Worm (Caenorhabditis elegans) whole organism, L4 larva: Measurements from ENCODE around the gene K10C2.6.

Experiments
- F10B5.3 ChIP-seq: sonication (generic microtip); optimal IDR thresholded peaks from 2 replicates; lab custom pipeline; 2016; ENCODE audit warnings: mild to moderate bottlenecking, missing genetic modification characterization, missing compliant biosample characterization
- F49E8.2 ChIP-seq: sonication (generic microtip); optimal IDR thresholded peaks from 2 replicates; lab custom pipeline; 2016; ENCODE audit warnings: missing compliant biosample characterization, mild to moderate bottlenecking, missing genetic modification characterization, borderline replicate concordance
- R02D3.7 ChIP-seq: fragments of 150-350 bp; sonication (generic microtip); optimal IDR thresholded peaks from 3 replicates; lab custom pipeline; 2014; ENCODE audit warnings: missing biosample characterization, missing genetic modification characterization
- T20F7.1 ChIP-seq: fragments of 200-800 bp; sonication (Bioruptor generic); optimal IDR thresholded peaks from 2 replicates; lab custom pipeline; 2018; ENCODE audit warnings: mild to moderate bottlenecking, missing genetic modification characterization, missing compliant biosample characterization
- Y105C5A.15 ChIP-seq: fragments of 200-800 bp; sonication (Bioruptor generic); IDR thresholded peaks from 2 replicates; pipeline ENCODE4 v1.3.6; 2022; ENCODE audit warnings: missing genetic modification characterization, missing compliant biosample characterization
- ZK546.5 ChIP-seq, 2 experiments: sonication (generic microtip); optimal IDR thresholded peaks; 2 replicates each; lab custom pipeline; 2017; ENCODE audit warnings: missing biosample characterization in 2 of 2, missing genetic modification characterization in 2 of 2
- ama-1 ChIP-seq: fragments of 150-350 bp; optimal IDR thresholded peaks from 2 replicates; lab custom pipeline; 2014; ENCODE audit warnings: inconsistent platforms, mixed read lengths
- attf-4 ChIP-seq: sonication (generic microtip); optimal IDR thresholded peaks from 3 replicates; lab custom pipeline; 2017; ENCODE audit warnings: missing biosample characterization, missing genetic modification characterization
- ceh-20 ChIP-seq: fragments of 200-800 bp; sonication (Bioruptor generic); IDR thresholded peaks from 2 replicates; pipeline ENCODE4 v1.3.6; 2022; ENCODE audit warnings: missing genetic modification reagents, missing genetic modification characterization, missing compliant biosample characterization
- ceh-28 ChIP-seq: fragments of 150-350 bp; optimal IDR thresholded peaks from 2 replicates; lab custom pipeline; 2014; ENCODE audit warnings: missing biosample characterization, missing genetic modification reagents, missing genetic modification characterization
- daf-12 ChIP-seq: fragments of 150-350 bp; optimal IDR thresholded peaks from 2 replicates; lab custom pipeline; 2014; ENCODE audit warnings: missing biosample characterization, missing genetic modification reagents, missing genetic modification characterization
- daf-16 ChIP-seq, 3 experiments: sonication (generic microtip); optimal IDR thresholded peaks; 2 replicates each; lab custom pipeline; 2016 to 2017; ENCODE audit warnings: missing genetic modification characterization in 3 of 3, missing genetic modification reagents in 3 of 3, mild to moderate bottlenecking in 2 of 3, missing compliant biosample characterization in 2 of 3, missing biosample characterization in 1 of 3, moderate library complexity in 1 of 3
- daf-19 ChIP-seq: fragments of 200-800 bp; sonication (Bioruptor generic); conservative IDR thresholded peaks from 2 replicates; pipeline ENCODE4 v1.3.6; 2022; ENCODE audit warnings: missing genetic modification characterization, missing compliant biosample characterization
- daf-8 ChIP-seq: fragments of 200-800 bp; sonication (Bioruptor generic); IDR thresholded peaks from 2 replicates; pipeline ENCODE4 v1.3.6; 2022; ENCODE audit warnings: missing genetic modification characterization, missing compliant biosample characterization
- dmd-6 ChIP-seq: fragments of 200-800 bp; sonication (Bioruptor generic); IDR thresholded peaks from 2 replicates; pipeline ENCODE4 v1.3.6; 2022; ENCODE audit warnings: missing genetic modification reagents, missing genetic modification characterization, missing compliant biosample characterization
- egl-27 ChIP-seq: sonication (generic microtip); optimal IDR thresholded peaks from 3 replicates; lab custom pipeline; 2017; ENCODE audit warnings: missing biosample characterization, missing genetic modification reagents, missing genetic modification characterization
- hif-1 ChIP-seq, 2 experiments: sonication (generic microtip); optimal IDR thresholded peaks; 2 replicates each; lab custom pipeline; 2016 to 2017; ENCODE audit warnings: missing compliant biosample characterization in 2 of 2, missing genetic modification characterization in 2 of 2, missing genetic modification reagents in 2 of 2, missing genotype in 2 of 2, mild to moderate bottlenecking in 1 of 2
- hlh-11 ChIP-seq: fragments of 200-800 bp; sonication (Bioruptor generic); optimal IDR thresholded peaks from 2 replicates; lab custom pipeline; 2018; ENCODE audit warnings: mild to moderate bottlenecking, missing genetic modification characterization, missing compliant biosample characterization
- hlh-30 ChIP-seq: sonication (generic microtip); optimal IDR thresholded peaks from 2 replicates; lab custom pipeline; 2017; ENCODE audit warnings: antibody characterized with exemption, mild to moderate bottlenecking, missing genetic modification characterization, missing compliant biosample characterization; ENCODE audit not compliant: insufficient read depth
- hmg-1.1 ChIP-seq: fragments of 200-800 bp; sonication (Bioruptor generic); IDR thresholded peaks from 2 replicates; pipeline ENCODE4 v1.3.6; 2022; ENCODE audit warnings: missing genetic modification reagents, missing genetic modification characterization, missing compliant biosample characterization
- lim-7 ChIP-seq: fragments of 200-800 bp; sonication (Bioruptor generic); IDR thresholded peaks from 2 replicates; pipeline ENCODE4 v1.3.6; 2022; ENCODE audit warnings: missing genetic modification characterization, missing compliant biosample characterization
- lin-39 ChIP-seq: fragments of 150-350 bp; optimal IDR thresholded peaks from 2 replicates; lab custom pipeline; 2014; ENCODE audit warnings: missing biosample characterization, missing genetic modification reagents, missing genetic modification characterization
- madf-9 ChIP-seq: fragments of 200-800 bp; sonication (Bioruptor generic); conservative IDR thresholded peaks from 2 replicates; pipeline ENCODE4 v1.3.6; 2022; ENCODE audit warnings: missing genetic modification reagents, missing genetic modification characterization, missing compliant biosample characterization
- mdl-1 ChIP-seq, 2 experiments: fragments of 150-350 bp in 1 of 2; sonication (generic microtip) in 1 of 2; optimal IDR thresholded peaks; 2 replicates each; lab custom pipeline; 2014 to 2017; ENCODE audit warnings: missing biosample characterization in 2 of 2, missing genetic modification characterization in 2 of 2
- mdt-29 ChIP-seq: fragments of 200-800 bp; sonication (Bioruptor generic); IDR thresholded peaks from 2 replicates; pipeline ENCODE4 v1.3.6; 2022; ENCODE audit warnings: missing genetic modification reagents, missing genetic modification characterization, missing compliant biosample characterization
- mep-1 ChIP-seq: fragments of 150-350 bp; sonication (generic microtip); optimal IDR thresholded peaks from 3 replicates; lab custom pipeline; 2014; ENCODE audit warnings: missing biosample characterization, missing genetic modification characterization
- mxl-2 ChIP-seq: fragments of 200-800 bp; sonication (Bioruptor generic); conservative IDR thresholded peaks from 2 replicates; pipeline ENCODE4 v1.3.6; 2022; ENCODE audit warnings: missing genetic modification reagents, missing genetic modification characterization, missing compliant biosample characterization
- nhr-10 ChIP-seq: fragments of 150-350 bp; optimal IDR thresholded peaks from 2 replicates; lab custom pipeline; 2014; ENCODE audit warnings: missing biosample characterization, missing genetic modification characterization
- nhr-25 ChIP-seq: sonication (generic microtip); optimal IDR thresholded peaks from 2 replicates; lab custom pipeline; 2017; ENCODE audit warnings: missing genetic modification characterization, mild to moderate bottlenecking, missing compliant biosample characterization, antibody characterized with exemption, moderate library complexity, borderline replicate concordance; ENCODE audit not compliant: insufficient read depth
- nhr-28 ChIP-seq: fragments of 150-350 bp; optimal IDR thresholded peaks from 2 replicates; lab custom pipeline; 2014; ENCODE audit warnings: missing biosample characterization, missing genetic modification characterization
- nhr-42 ChIP-seq: fragments of 200-800 bp; sonication (Bioruptor generic); IDR thresholded peaks from 2 replicates; pipeline ENCODE4 v1.3.6; 2022; ENCODE audit warnings: missing genetic modification characterization, missing compliant biosample characterization
- nhr-48 ChIP-seq: sonication (generic microtip); optimal IDR thresholded peaks from 2 replicates; lab custom pipeline; 2016; ENCODE audit warnings: mild to moderate bottlenecking, missing genetic modification characterization, missing compliant biosample characterization
- nhr-77 ChIP-seq: fragments of 150-350 bp; optimal IDR thresholded peaks from 2 replicates; lab custom pipeline; 2014; ENCODE audit warnings: missing biosample characterization, missing genetic modification characterization
- php-3 ChIP-seq: fragments of 200-800 bp; sonication (Bioruptor generic); IDR thresholded peaks from 2 replicates; pipeline ENCODE4 v1.3.6; 2022; ENCODE audit warnings: missing genetic modification reagents, missing genetic modification characterization, missing compliant biosample characterization
- pqm-1 ChIP-seq: sonication (generic microtip); optimal IDR thresholded peaks from 2 replicates; lab custom pipeline; 2017; ENCODE audit warnings: missing biosample characterization, missing genetic modification characterization
- rbr-2 ChIP-seq: sonication (generic microtip); optimal IDR thresholded peaks from 2 replicates; lab custom pipeline; 2016; ENCODE audit warnings: missing genotype, missing genetic modification characterization, missing compliant biosample characterization
- sdz-12 ChIP-seq: fragments of 200-800 bp; sonication (Bioruptor generic); optimal IDR thresholded peaks from 2 replicates; lab custom pipeline; 2018; ENCODE audit warnings: mild to moderate bottlenecking, missing genetic modification characterization, missing compliant biosample characterization
- set-16 ChIP-seq: fragments of 200-800 bp; sonication (Bioruptor generic); IDR thresholded peaks from 2 replicates; pipeline ENCODE4 v1.3.6; 2022; ENCODE audit warnings: missing genetic modification reagents, missing genetic modification characterization, missing compliant biosample characterization
- skn-1 ChIP-seq: fragments of 150-350 bp; optimal IDR thresholded peaks from 2 replicates; lab custom pipeline; 2014; ENCODE audit warnings: missing biosample characterization, missing genetic modification characterization
- spr-1 ChIP-seq: sonication (generic microtip); optimal IDR thresholded peaks from 2 replicates; lab custom pipeline; 2016; ENCODE audit warnings: mild to moderate bottlenecking, missing genetic modification characterization, missing compliant biosample characterization
- spr-3 ChIP-seq: fragments of 200-800 bp; sonication (Bioruptor generic); optimal IDR thresholded peaks from 2 replicates; lab custom pipeline; 2018; ENCODE audit warnings: mild to moderate bottlenecking, missing genetic modification characterization, missing compliant biosample characterization
- tag-97 ChIP-seq: fragments of 200-800 bp; sonication (Bioruptor generic); IDR thresholded peaks from 2 replicates; pipeline ENCODE4 v1.3.6; 2022; ENCODE audit warnings: missing genetic modification characterization, missing compliant biosample characterization
- tra-1 ChIP-seq: fragments of 200-800 bp; sonication (Bioruptor generic); IDR thresholded peaks from 2 replicates; pipeline ENCODE4 v1.3.6; 2022; ENCODE audit warnings: missing genetic modification reagents, missing genetic modification characterization, missing compliant biosample characterization
- vab-7 ChIP-seq: fragments of 200-800 bp; sonication (Bioruptor generic); IDR thresholded peaks from 2 replicates; pipeline ENCODE4 v1.3.6; 2022; ENCODE audit warnings: missing genetic modification reagents, missing genetic modification characterization, missing compliant biosample characterization
- zfp-2 ChIP-seq: sonication (generic microtip); optimal IDR thresholded peaks from 2 replicates; lab custom pipeline; 2016; ENCODE audit warnings: mild to moderate bottlenecking, missing genetic modification characterization, missing compliant biosample characterization
- zip-11 ChIP-seq: fragments of 200-800 bp; sonication (Bioruptor generic); IDR thresholded peaks from 2 replicates; pipeline ENCODE4 v1.3.6; 2022; ENCODE audit warnings: missing genetic modification characterization, missing compliant biosample characterization
- ztf-11 ChIP-seq: fragments of 150-350 bp; optimal IDR thresholded peaks from 2 replicates; lab custom pipeline; 2014; ENCODE audit warnings: missing biosample characterization, missing genetic modification characterization

K10C2.6 gene

ce11 chrX:6445239-6445638, 6.0 kb upstream of the K10C2.6 start (continued):
- TF ChIP-seq pqm-1 (tag; lab: Kevin White, UChicago) (peak; percentile 28), nhr-48 (no peak), dmd-6 (GFP tag; lab: Robert Waterston, UW) (peak; percentile 51), daf-19 (no peak), attf-4 (no peak), ceh-28 (tag; lab: Kevin White, UChicago) (no peak), T20F7.1 (peak; percentile 5), php-3 (GFP tag; lab: Robert Waterston, UW) (peak; percentile 99), set-16 (GFP tag; lab: Robert Waterston, UW) (no peak), Y105C5A.15 (GFP tag; lab: Robert Waterston, UW) (no peak), sdz-12 (GFP tag; lab: Kevin White, UChicago) (no peak), zfp-2 (tag; lab: Kevin White, UChicago) (no peak), daf-12 (tag; lab: Kevin White, UChicago) (no peak)

DNA sequence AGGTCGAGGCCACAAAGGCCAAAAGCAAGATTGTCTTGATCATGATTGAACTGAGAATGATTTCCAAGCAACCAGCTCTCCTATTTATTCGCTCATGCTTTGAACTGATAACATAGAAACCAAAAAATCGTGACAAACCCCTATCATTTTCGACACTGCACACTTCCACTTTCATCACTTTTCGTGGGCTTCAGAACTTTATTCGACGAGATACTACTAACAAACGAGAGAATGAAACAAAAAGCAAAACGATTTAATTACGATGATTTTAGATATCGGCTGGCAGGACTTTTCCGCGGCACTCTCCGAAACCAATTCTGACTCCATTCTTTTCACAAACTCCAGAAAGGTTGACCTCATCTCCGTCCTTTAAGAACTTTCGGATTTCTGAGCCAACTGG, 4.7 kb upstream of the K10C2.6 start, which contains the start of gene asp-14:
asp-14 (minus strand) TSS at position 101 of the 400 bp plus-strand sequence.
- no peak for TF ChIP-seq nhr-25
- TF ChIP-seq daf-16 (GFP tag; optimal IDR thresholded peaks at IDR 0.05; lab: Kevin White, UChicago), result no peak
- peak; percentile 17 for TF ChIP-seq daf-16 (tag; optimal IDR thresholded peaks at IDR 0.05; lab: Kevin White, UChicago)
- TF ChIP-seq vab-7 (GFP tag; lab: Robert Waterston, UW), result no peak

DNA sequence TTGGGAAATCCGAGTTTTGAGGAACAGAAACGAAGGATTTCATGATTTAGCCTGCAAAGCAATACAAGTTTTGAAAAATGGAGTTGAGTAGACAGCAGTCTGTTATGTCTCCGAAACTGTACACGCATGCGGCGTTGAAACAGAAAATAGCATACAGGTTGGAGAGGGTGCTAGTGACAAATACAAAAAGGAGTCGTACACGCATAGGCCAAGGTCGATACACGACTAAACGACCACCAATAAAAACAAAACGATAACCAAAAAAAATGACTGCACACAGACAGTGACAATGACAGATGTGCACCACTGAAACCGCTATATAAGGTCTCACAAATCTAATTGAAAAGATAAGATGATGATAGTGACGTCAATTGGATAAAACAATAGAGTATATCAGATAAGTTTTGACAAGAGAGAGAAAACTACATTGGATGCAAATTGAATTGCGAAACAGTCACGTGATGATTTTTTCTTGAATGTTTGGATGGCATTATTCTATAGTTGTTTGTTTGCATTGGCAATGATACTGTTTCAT, 2.3 kb upstream of the K10C2.6 start, which contains the start of gene fah-1:
fah-1 (minus strand) TSS at position 51 of the 535 bp plus-strand sequence.
- TF ChIP-seq mep-1 (peak; percentile 70), ama-1 (lab: Kevin White, UChicago) (no peak), F10B5.3 (no peak), mxl-2 (GFP tag; lab: Robert Waterston, UW) (no peak), hif-1 (tag; optimal IDR thresholded peaks at IDR 0.05; lab: Kevin White, UChicago) (no peak), nhr-42 (GFP tag; lab: Robert Waterston, UW) (no peak), spr-1 (no peak), nhr-10 (tag; lab: Kevin White, UChicago) (no peak), mdl-1 (tag; optimal IDR thresholded peaks at IDR 0.05; lab: Kevin White, UChicago) (peak in 1 of 2 experiments; percentile 57), daf-8 (no peak), lin-39 (tag; lab: Kevin White, UChicago) (no peak), R02D3.7 (tag; lab: Kevin White, UChicago) (no peak), rbr-2 (tag; lab: Kevin White, UChicago) (no peak), hmg-1.1 (GFP tag; lab: Robert Waterston, UW) (no peak), spr-3 (GFP tag; lab: Kevin White, UChicago) (no peak), nhr-28 (peak; percentile 22), set-16 (GFP tag; lab: Robert Waterston, UW) (no peak), ceh-28 (tag; lab: Kevin White, UChicago) (no peak), ztf-11 (no peak), nhr-77 (tag; lab: Kevin White, UChicago) (peak; percentile 31), F49E8.2 (no peak), ceh-20 (GFP tag; lab: Robert Waterston, UW) (peak; percentile 47; the same call in 1 of the 2 replicates), egl-27 (tag; lab: Kevin White, UChicago) (no peak), hlh-11 (tag; lab: Kevin White, UChicago) (peak; percentile 74), madf-9 (GFP tag; lab: Robert Waterston, UW) (no peak), tra-1 (GFP tag; lab: Robert Waterston, UW) (peak; percentile 74; the same call in 1 of the 2 replicates), hlh-30 (tag; lab: Kevin White, UChicago) (peak; percentile 68), php-3 (GFP tag; lab: Robert Waterston, UW) (peak; percentile 71; the same call in 1 of the 2 replicates), tag-97 (no peak), ZK546.5 (tag; optimal IDR thresholded peaks at IDR 0.05; lab: Kevin White, UChicago) (no peak), zip-11 (GFP tag; lab: Robert Waterston, UW) (no peak), sdz-12 (GFP tag; lab: Kevin White, UChicago) (no peak), mdt-29 (GFP tag; lab: Robert Waterston, UW) (no peak), lim-7 (GFP tag; lab: Robert Waterston, UW) (no peak), daf-16 (GFP tag; optimal IDR thresholded peaks at IDR 0.05; lab: Kevin White, UChicago) (no peak), daf-16 (tag; optimal IDR thresholded peaks at IDR 0.05; lab: Kevin White, UChicago) (peak; percentile 73), skn-1 (tag; lab: Kevin White, UChicago) (no peak)
